Worm (Caenorhabditis elegans) whole organism, young adult: ENCODE data around the gene F40G12.10.
"Not testable (repeated sequence)": the region's sequence is repeated elsewhere in the genome, so short reads cannot be mapped to it uniquely, and the experiment has no call there.

Source experiments
- B0019.2 ChIP-seq: fragments of 200-800 bp; sonication (Bioruptor generic); conservative IDR thresholded peaks from 2 replicates; pipeline ENCODE4 v1.3.6; 2022; ENCODE audit warnings: missing genetic modification reagents, missing genetic modification characterization, missing compliant biosample characterization
- B0261.1 ChIP-seq: sonication (generic microtip); optimal IDR thresholded peaks from 2 replicates; lab custom pipeline; 2016; ENCODE audit warnings: mild to moderate bottlenecking, missing genetic modification characterization, moderate library complexity, missing compliant biosample characterization
- D2030.7 ChIP-seq: fragments of 200-800 bp; sonication (Bioruptor generic); IDR thresholded peaks from 2 replicates; pipeline ENCODE4 v1.3.6; 2022; ENCODE audit warnings: missing genetic modification reagents, missing genetic modification characterization, missing compliant biosample characterization
- F10E7.11 ChIP-seq: sonication (generic microtip); optimal IDR thresholded peaks from 2 replicates; lab custom pipeline; 2017; ENCODE audit warnings: mild to moderate bottlenecking, missing genetic modification characterization, moderate library complexity, missing compliant biosample characterization
- F23B12.7 ChIP-seq: sonication (generic microtip); optimal IDR thresholded peaks from 2 replicates; lab custom pipeline; 2017; ENCODE audit warnings: missing genetic modification characterization, mild to moderate bottlenecking, missing compliant biosample characterization, antibody characterized with exemption, moderate library complexity; ENCODE audit not compliant: insufficient read depth
- F33H1.4 ChIP-seq: fragments of 200-800 bp; sonication (Bioruptor generic); IDR thresholded peaks from 2 replicates; pipeline ENCODE4 v1.3.6; 2022; ENCODE audit warnings: missing genetic modification reagents, missing genetic modification characterization, missing compliant biosample characterization
- F52B5.7 ChIP-seq: sonication (generic microtip); optimal IDR thresholded peaks from 2 replicates; lab custom pipeline; 2016; ENCODE audit warnings: mild to moderate bottlenecking, missing genetic modification characterization, missing compliant biosample characterization
- F57A8.1 ChIP-seq: fragments of 200-800 bp; sonication (Bioruptor generic); optimal IDR thresholded peaks from 2 replicates; lab custom pipeline; 2018; ENCODE audit warnings: mild to moderate bottlenecking, missing genetic modification characterization, moderate library complexity, missing compliant biosample characterization
- K11D2.4 ChIP-seq: fragments of 200-800 bp; sonication (Bioruptor generic); IDR thresholded peaks from 2 replicates; pipeline ENCODE4 v1.3.6; 2022; ENCODE audit warnings: missing genetic modification reagents, missing genetic modification characterization, missing compliant biosample characterization
- T07F8.4 ChIP-seq: sonication (generic microtip); optimal IDR thresholded peaks from 2 replicates; lab custom pipeline; 2016; ENCODE audit warnings: mild to moderate bottlenecking, missing genetic modification characterization, moderate library complexity, missing compliant biosample characterization
- Y53G8AR.9 ChIP-seq: fragments of 200-800 bp; sonication (Bioruptor generic); conservative IDR thresholded peaks from 2 replicates; pipeline ENCODE4 v1.3.6; 2022; ENCODE audit warnings: missing genetic modification reagents, missing genetic modification characterization, missing compliant biosample characterization
- Y56A3A.18 ChIP-seq: fragments of 200-800 bp; sonication (Bioruptor generic); IDR thresholded peaks from 2 replicates; pipeline ENCODE4 v1.3.6; 2022; ENCODE audit warnings: missing genetic modification reagents, missing genetic modification characterization, missing compliant biosample characterization
- aptf-2 ChIP-seq: fragments of 200-800 bp; sonication (Bioruptor generic); conservative IDR thresholded peaks from 2 replicates; pipeline ENCODE4 v1.3.6; 2022; ENCODE audit warnings: missing genetic modification reagents, missing genetic modification characterization, missing compliant biosample characterization
- attf-6 ChIP-seq: fragments of 200-800 bp; sonication (Bioruptor generic); IDR thresholded peaks from 2 replicates; pipeline ENCODE4 v1.3.6; 2022; ENCODE audit warnings: missing genetic modification reagents, missing genetic modification characterization, missing compliant biosample characterization
- egrh-3 ChIP-seq: fragments of 200-800 bp; sonication (Bioruptor generic); IDR thresholded peaks from 2 replicates; pipeline ENCODE4 v1.3.6; 2022; ENCODE audit warnings: missing genetic modification reagents, missing genetic modification characterization, missing compliant biosample characterization
- him-1 ChIP-seq: sonication (generic microtip); optimal IDR thresholded peaks from 2 replicates; lab custom pipeline; 2016; ENCODE audit warnings: missing genotype, missing genetic modification reagents, missing genetic modification characterization, missing compliant biosample characterization
- hsf-1 ChIP-seq: fragments of 200-800 bp; sonication (Bioruptor generic); IDR thresholded peaks from 2 replicates; pipeline ENCODE4 v1.3.6; 2022; ENCODE audit warnings: missing genetic modification reagents, missing genetic modification characterization, missing compliant biosample characterization
- lin-26 ChIP-seq: fragments of 200-800 bp; sonication (Bioruptor generic); IDR thresholded peaks from 2 replicates; pipeline ENCODE4 v1.3.6; 2022; ENCODE audit warnings: missing genetic modification reagents, missing genetic modification characterization, missing compliant biosample characterization
- lin-54 ChIP-seq: fragments of 200-800 bp; sonication (Bioruptor generic); optimal IDR thresholded peaks from 2 replicates; lab custom pipeline; 2018; ENCODE audit warnings: mild to moderate bottlenecking, missing genetic modification characterization, missing compliant biosample characterization
- lsl-1 ChIP-seq: fragments of 200-800 bp; sonication (Bioruptor generic); optimal IDR thresholded peaks from 2 replicates; lab custom pipeline; 2018; ENCODE audit warnings: mild to moderate bottlenecking, missing genetic modification characterization, moderate library complexity, missing compliant biosample characterization
- madf-10 ChIP-seq: sonication (generic microtip); optimal IDR thresholded peaks from 2 replicates; lab custom pipeline; 2016; ENCODE audit warnings: mild to moderate bottlenecking, missing genetic modification characterization, missing compliant biosample characterization
- madf-6 ChIP-seq: fragments of 200-800 bp; sonication (Bioruptor generic); IDR thresholded peaks from 2 replicates; pipeline ENCODE4 v1.3.6; 2022; ENCODE audit warnings: missing genetic modification reagents, missing genetic modification characterization, missing compliant biosample characterization
- mcd-1 ChIP-seq: fragments of 200-800 bp; sonication (Bioruptor generic); IDR thresholded peaks from 2 replicates; pipeline ENCODE4 v1.3.6; 2022; ENCODE audit warnings: missing genetic modification reagents, missing genetic modification characterization, missing compliant biosample characterization
- mes-4 ChIP-seq: sonication (generic microtip); optimal IDR thresholded peaks from 2 replicates; lab custom pipeline; 2016; ENCODE audit warnings: missing genotype, missing genetic modification characterization, missing compliant biosample characterization
- nhr-179 ChIP-seq: sonication (generic microtip); optimal IDR thresholded peaks from 2 replicates; lab custom pipeline; 2016; ENCODE audit warnings: mild to moderate bottlenecking, missing genetic modification characterization, missing compliant biosample characterization
- pbrm-1 ChIP-seq: fragments of 200-800 bp; sonication (Bioruptor generic); IDR thresholded peaks from 2 replicates; pipeline ENCODE4 v1.3.6; 2022; ENCODE audit warnings: missing genetic modification reagents, missing genetic modification characterization, missing compliant biosample characterization
- rcor-1 ChIP-seq: fragments of 200-800 bp; sonication (Bioruptor generic); IDR thresholded peaks from 2 replicates; pipeline ENCODE4 v1.3.6; 2022; ENCODE audit warnings: missing genetic modification reagents, missing genetic modification characterization, missing compliant biosample characterization
- sea-2 ChIP-seq: fragments of 200-800 bp; sonication (Bioruptor generic); IDR thresholded peaks from 2 replicates; pipeline ENCODE4 v1.3.6; 2022; ENCODE audit warnings: missing genetic modification characterization, missing compliant biosample characterization
- snpc-1.1 ChIP-seq: sonication (generic microtip); optimal IDR thresholded peaks from 2 replicates; lab custom pipeline; 2017; ENCODE audit warnings: missing genetic modification characterization, mild to moderate bottlenecking, missing compliant biosample characterization, antibody characterized with exemption, moderate library complexity, missing genotype, missing genetic modification reagents; ENCODE audit not compliant: insufficient read depth
- snpc-1.3 ChIP-seq: sonication (generic microtip); optimal IDR thresholded peaks from 2 replicates; lab custom pipeline; 2017; ENCODE audit warnings: missing genetic modification characterization, mild to moderate bottlenecking, missing compliant biosample characterization, antibody characterized with exemption, moderate library complexity, missing genotype, missing genetic modification reagents; ENCODE audit not compliant: insufficient read depth
- snpc-4 ChIP-seq, 5 experiments: fragments of 150-350 bp in 1 of 5; sonication (generic microtip) in 4 of 5; optimal IDR thresholded peaks; 2 replicates each; lab custom pipeline; 2014 to 2018; ENCODE audit warnings: missing genetic modification characterization in 5 of 5, missing biosample characterization in 3 of 5, antibody characterized with exemption in 2 of 5, mild to moderate bottlenecking in 2 of 5, missing compliant biosample characterization in 2 of 5, missing genotype in 2 of 5, moderate library complexity in 2 of 5, missing genetic modification reagents in 1 of 5
- tbp1 ChIP-seq: fragments of 200-800 bp; sonication (Bioruptor generic); optimal IDR thresholded peaks from 2 replicates; lab custom pipeline; 2018; ENCODE audit warnings: mild to moderate bottlenecking, missing genetic modification characterization, missing compliant biosample characterization
- tbx-9 ChIP-seq: sonication (generic microtip); optimal IDR thresholded peaks from 2 replicates; lab custom pipeline; 2016; ENCODE audit warnings: borderline replicate concordance, missing genetic modification characterization, inconsistent platforms, missing compliant biosample characterization
- unc-62 ChIP-seq: fragments of 150-350 bp; optimal IDR thresholded peaks from 2 replicates; lab custom pipeline; 2014; ENCODE audit warnings: missing biosample characterization, missing genetic modification reagents, missing genetic modification characterization
- xnd-1 ChIP-seq: sonication (generic microtip); optimal IDR thresholded peaks from 2 replicates; lab custom pipeline; 2016; ENCODE audit warnings: missing genotype, missing genetic modification reagents, missing genetic modification characterization, missing compliant biosample characterization
- zfh-2 ChIP-seq: fragments of 200-800 bp; sonication (Bioruptor generic); conservative IDR thresholded peaks from 2 replicates; pipeline ENCODE4 v1.3.6; 2022; ENCODE audit warnings: missing genetic modification reagents, missing genetic modification characterization, missing compliant biosample characterization
- zim-3 ChIP-seq: sonication (generic microtip); optimal IDR thresholded peaks from 2 replicates; lab custom pipeline; 2017; ENCODE audit warnings: mild to moderate bottlenecking, missing genetic modification characterization, moderate library complexity, missing compliant biosample characterization

F40G12.10 gene

ce11 chrV:14274268-14274667 is 9.1 kb upstream of the F40G12.10 start, which contains the start of gene F40G12.7:
TSS of gene F40G12.7 (plus strand) at chrV:14274568.
- not testable (repeated sequence) for TF ChIP-seq madf-10; rcor-1; lin-54 (GFP tag; lab: Kevin White, UChicago)

- TF ChIP-seq snpc-1.1 (tag; lab: Kevin White, UChicago) (peak; percentile 90), mcd-1 (GFP tag; lab: Robert Waterston, UW) (peak; percentile 52), F33H1.4 (peak; percentile 25; the same call in 1 of the 2 replicates), D2030.7 (GFP tag; lab: Robert Waterston, UW) (peak; percentile 48), snpc-4 (GFP tag; optimal IDR thresholded peaks at IDR 0.05; lab: Kevin White, UChicago) (peak; percentile 78), snpc-4 (tag; optimal IDR thresholded peaks at IDR 0.05; lab: Kevin White, UChicago) (peak; percentile 68 to 93 (median 85)), snpc-1.3 (peak; percentile 43), lsl-1 (GFP tag; lab: Kevin White, UChicago) (peak; percentile 19), B0019.2 (GFP tag; lab: Robert Waterston, UW) (0 out of 2 replicates have a peak, but pooled peaks have one; percentile 19), lin-26 (GFP tag; lab: Robert Waterston, UW) (peak; percentile 53; the same call in 1 of the 2 replicates), hsf-1 (GFP tag; lab: Robert Waterston, UW) (0 out of 2 replicates have a peak, but pooled peaks have one; percentile 23), tbp1 (peak; percentile 51), him-1 (tag; lab: Kevin White, UChicago) (peak; percentile 87), madf-6 (GFP tag; lab: Robert Waterston, UW) (peak; percentile 55), attf-6 (GFP tag; lab: Robert Waterston, UW) (peak; percentile 87; the same call in 1 of the 2 replicates)
- TF ChIP-seq, all 124 proteins: peak for 14; not testable (repeated sequence) for 110
These were observed 5.9 kb upstream of the F40G12.10 start for ce11 chrV:14277456-14277855.

- TF ChIP-seq nhr-179 (no peak), mes-4 (tag; lab: Kevin White, UChicago) (no peak), snpc-1.3 (no peak), F10E7.11 (no peak), sea-2 (GFP tag; lab: Robert Waterston, UW) (no peak), F57A8.1 (no peak), tbx-9 (no peak), aptf-2 (no peak), zfh-2 (no peak), lsl-1 (GFP tag; lab: Kevin White, UChicago) (no peak), zim-3 (tag; lab: Kevin White, UChicago) (no peak), egrh-3 (GFP tag; lab: Robert Waterston, UW) (no peak), lin-26 (GFP tag; lab: Robert Waterston, UW) (no peak), D2030.7 (GFP tag; lab: Robert Waterston, UW) (no peak), rcor-1 (no peak)
These were observed 3.6 kb upstream of the F40G12.10 start, which contains the start of gene srt-33 for ce11 chrV:14279777-14280176. TSS of gene srt-33 (minus strand) at chrV:14279877.

- no peak for TF ChIP-seq T07F8.4 (tag; lab: Kevin White, UChicago)
- TF ChIP-seq F52B5.7 (tag; lab: Kevin White, UChicago): no peak
- TF ChIP-seq zim-3 (tag; lab: Kevin White, UChicago): no peak
- no peak for TF ChIP-seq Y56A3A.18 (GFP tag; lab: Robert Waterston, UW)
- TF ChIP-seq pbrm-1: no peak
- no peak for TF ChIP-seq B0261.1 (tag; lab: Kevin White, UChicago)
- TF ChIP-seq unc-62: no peak
- TF ChIP-seq B0019.2 (GFP tag; lab: Robert Waterston, UW): no peak
- no peak for TF ChIP-seq F23B12.7 (tag; lab: Kevin White, UChicago)
- TF ChIP-seq xnd-1 (tag; lab: Kevin White, UChicago): no peak
- TF ChIP-seq hsf-1 (GFP tag; lab: Robert Waterston, UW): no peak
- no peak for TF ChIP-seq K11D2.4 (GFP tag; lab: Robert Waterston, UW)
- no peak for TF ChIP-seq Y53G8AR.9
These were observed 1.1 kb upstream of the F40G12.10 start, which contains the start of the genes srt-74 and F40G12.9 for ce11 chrV:14282222-14282709. TSS of gene srt-74 (minus strand) at chrV:14282322. TSS of gene F40G12.9 (plus strand) at chrV:14282659.
